Worm (Caenorhabditis elegans) whole organism, L4/young adult: Measurements from ENCODE around the gene mccc-1.

Experiments
- W03F9.2 ChIP-seq: fragments of 150-350 bp; optimal IDR thresholded peaks from 2 replicates; lab custom pipeline; 2014; ENCODE audit warnings: missing biosample characterization, missing genetic modification characterization
- dao-5 ChIP-seq: sonication (generic microtip); optimal IDR thresholded peaks from 2 replicates; lab custom pipeline; 2016; ENCODE audit warnings: missing genotype, missing genetic modification characterization, moderate library complexity, missing compliant biosample characterization
- him-1 ChIP-seq: sonication (generic microtip); optimal IDR thresholded peaks from 2 replicates; lab custom pipeline; 2016; ENCODE audit warnings: missing genotype, missing genetic modification reagents, missing genetic modification characterization, missing compliant biosample characterization

- no peak for TF ChIP-seq him-1
- TF ChIP-seq dao-5, result no peak
- TF ChIP-seq W03F9.2 (tag; lab: Kevin White, UChicago), result no peak
These were observed 37.8 kb upstream of the mccc-1 start, which contains the start of gene K07F5.6 for ce11 chrIV:9846574-9846973.
